Fruit fly (Drosophila melanogaster): ENCODE measurements around the gene CatB.

CatB gene

dm6 chr2L:8691292-8691975 is 13.9 kb upstream of the CatB start:
- TF ChIP-seq dmrt93B (GFP tag; optimal IDR thresholded peaks at IDR 0.05) (peak; percentile 81), dl (GFP tag; optimal IDR thresholded peaks at IDR 0.05; ENCODE audit: insufficient read depth in 1 of 2, partially characterized antibody in 2 of 2) (peak in 1 of 2 experiments; percentile 82), OdsH (GFP tag; optimal IDR thresholded peaks at IDR 0.05) (peak; percentile 91), Jra (GFP tag; optimal IDR thresholded peaks at IDR 0.05) (peak; percentile 53), Mio (GFP tag; optimal IDR thresholded peaks at IDR 0.05) (no peak), lola (GFP tag; optimal IDR thresholded peaks at IDR 0.05) (no peak), CG32264 (GFP tag; optimal IDR thresholded peaks at IDR 0.05) (peak; percentile 49), CrebA (GFP tag; optimal IDR thresholded peaks at IDR 0.05; ENCODE audit: borderline replicate concordance) (peak; percentile 47), CG9705 (GFP tag; optimal IDR thresholded peaks at IDR 0.05) (peak; percentile 66), woc (GFP tag; optimal IDR thresholded peaks at IDR 0.05) (peak; percentile 85), ey (GFP tag; optimal IDR thresholded peaks at IDR 0.05) (peak; percentile 75), Hr78 (GFP tag; optimal IDR thresholded peaks at IDR 0.05) (no peak), Sp1 (GFP tag; optimal IDR thresholded peaks at IDR 0.05) (peak; percentile 94), tai (GFP tag; optimal IDR thresholded peaks at IDR 0.05) (no peak), N (GFP tag; optimal IDR thresholded peaks at IDR 0.05) (no peak), Hr83 (GFP tag; optimal IDR thresholded peaks at IDR 0.05; ENCODE audit: poor library complexity, severe bottlenecking) (peak; percentile 76), GATAd (GFP tag; optimal IDR thresholded peaks at IDR 0.05) (no peak), dsf (GFP tag; optimal IDR thresholded peaks at IDR 0.05; ENCODE audit: borderline replicate concordance) (peak; percentile 45), Vsx2 (GFP tag; optimal IDR thresholded peaks at IDR 0.05; ENCODE audit: partially characterized antibody) (no peak), rgr (GFP tag; optimal IDR thresholded peaks at IDR 0.05) (peak; percentile 84), brk (GFP tag; optimal IDR thresholded peaks at IDR 0.05) (peak; percentile 84), br (GFP tag; optimal IDR thresholded peaks at IDR 0.05) (peak; percentile 78), psq (GFP tag; optimal IDR thresholded peaks at IDR 0.05) (peak; percentile 84), Myc (optimal IDR thresholded peaks at IDR 0.05) (no peak), Dfd (GFP tag; optimal IDR thresholded peaks at IDR 0.05) (no peak), pan (optimal IDR thresholded peaks at IDR 0.05) (no peak), jim (GFP tag; optimal IDR thresholded peaks at IDR 0.05) (no peak), Abd-B (GFP tag; optimal IDR thresholded peaks at IDR 0.05) (no peak), h (GFP tag; optimal IDR thresholded peaks at IDR 0.05) (peak; percentile 87), sv (GFP tag; optimal IDR thresholded peaks at IDR 0.05) (peak; percentile 78), HLH106 (tag; optimal IDR thresholded peaks at IDR 0.05) (peak; percentile 90), sage (GFP tag; optimal IDR thresholded peaks at IDR 0.05) (peak; percentile 70), usp (GFP tag; optimal IDR thresholded peaks at IDR 0.05) (no peak), fru (GFP tag; optimal IDR thresholded peaks at IDR 0.05) (peak; percentile 89), Hnf4 (GFP tag; optimal IDR thresholded peaks at IDR 0.05) (peak; percentile 83), Rel (GFP tag; optimal IDR thresholded peaks at IDR 0.05) (peak; percentile 44), Rel (tag; optimal IDR thresholded peaks at IDR 0.05) (no peak), foxo (GFP tag; optimal IDR thresholded peaks at IDR 0.05) (peak in 1 of 2 experiments; percentile 91), Dif (GFP tag; optimal IDR thresholded peaks at IDR 0.05; ENCODE audit: partially characterized antibody) (peak; percentile 79)

dm6 chr2L:8692426-8693180 is 12.8 kb upstream of the CatB start:
- peak; percentile 74 for TF ChIP-seq br (GFP tag; optimal IDR thresholded peaks at IDR 0.05)
- TF ChIP-seq Jra (GFP tag; optimal IDR thresholded peaks at IDR 0.05), result peak; percentile 58
- TF ChIP-seq CrebA (GFP tag; optimal IDR thresholded peaks at IDR 0.05; ENCODE audit: borderline replicate concordance), result peak; percentile 9
- TF ChIP-seq HLH106 (tag; optimal IDR thresholded peaks at IDR 0.05), result peak; percentile 36
- no peak for TF ChIP-seq Hr78 (GFP tag; optimal IDR thresholded peaks at IDR 0.05)
- peak in 1 of 2 experiments; percentile 62 for TF ChIP-seq foxo (GFP tag; optimal IDR thresholded peaks at IDR 0.05)
- peak; percentile 62 for TF ChIP-seq Sp1 (GFP tag; optimal IDR thresholded peaks at IDR 0.05)
- no peak for TF ChIP-seq GATAd (GFP tag; optimal IDR thresholded peaks at IDR 0.05)
- peak; percentile 75 for TF ChIP-seq rgr (GFP tag; optimal IDR thresholded peaks at IDR 0.05)
- TF ChIP-seq dsf (GFP tag; optimal IDR thresholded peaks at IDR 0.05; ENCODE audit: borderline replicate concordance), result peak; percentile 51
- peak; percentile 78 for TF ChIP-seq Hr83 (GFP tag; optimal IDR thresholded peaks at IDR 0.05; ENCODE audit: poor library complexity, severe bottlenecking)
- TF ChIP-seq sage (GFP tag; optimal IDR thresholded peaks at IDR 0.05), result no peak
- TF ChIP-seq psq (GFP tag; optimal IDR thresholded peaks at IDR 0.05), result peak; percentile 61
- TF ChIP-seq fru (GFP tag; optimal IDR thresholded peaks at IDR 0.05), result peak; percentile 53
- peak; percentile 30 for TF ChIP-seq ey (GFP tag; optimal IDR thresholded peaks at IDR 0.05)
- no peak for TF ChIP-seq Rel (GFP tag; optimal IDR thresholded peaks at IDR 0.05)
- peak; percentile 63 for TF ChIP-seq Rel (tag; optimal IDR thresholded peaks at IDR 0.05)
- TF ChIP-seq Hnf4 (GFP tag; optimal IDR thresholded peaks at IDR 0.05), result peak; percentile 87
- TF ChIP-seq jim (GFP tag; optimal IDR thresholded peaks at IDR 0.05), result peak; percentile 30
- TF ChIP-seq CG9705 (GFP tag; optimal IDR thresholded peaks at IDR 0.05), result peak; percentile 33
- peak; percentile 71 for TF ChIP-seq h (GFP tag; optimal IDR thresholded peaks at IDR 0.05)
- TF ChIP-seq OdsH (GFP tag; optimal IDR thresholded peaks at IDR 0.05), result peak; percentile 72
- TF ChIP-seq CG32264 (GFP tag; optimal IDR thresholded peaks at IDR 0.05), result no peak
- TF ChIP-seq tai (GFP tag; optimal IDR thresholded peaks at IDR 0.05), result no peak
- peak; percentile 27 for TF ChIP-seq dmrt93B (GFP tag; optimal IDR thresholded peaks at IDR 0.05)
- TF ChIP-seq pan (optimal IDR thresholded peaks at IDR 0.05), result no peak
- TF ChIP-seq Vsx2 (GFP tag; optimal IDR thresholded peaks at IDR 0.05; ENCODE audit: partially characterized antibody), result peak; percentile 63
- peak; percentile 30 for TF ChIP-seq woc (GFP tag; optimal IDR thresholded peaks at IDR 0.05)

Measured in whole organism, wandering third instar larva.